Fruit fly (Drosophila melanogaster): Measurements from ENCODE around the gene CG9555.

CG9555 gene

dm6 chr2L:8998237-8998636, 6.7 kb downstream of the CG9555 start, which contains the start of gene Try29F:
Gene Try29F, plus strand, starts transcription at chr2L:8998537.
- no peak for TF ChIP-seq CG13775 (GFP tag; optimal IDR thresholded peaks at IDR 0.05)
- 0 out of 3 replicates have a peak, but pooled peaks have one; percentile 1 for TF ChIP-seq CG11456 (GFP tag; IDR thresholded peaks at IDR 0.05)
- no peak for TF ChIP-seq CG4730 (GFP tag; IDR thresholded peaks at IDR 0.05)
- TF ChIP-seq CG11247 (GFP tag; IDR thresholded peaks at IDR 0.05) = no peak
- TF ChIP-seq CG11695 (GFP tag; IDR thresholded peaks at IDR 0.05) = no peak

dm6 chr2L:9010267-9010666, 18.7 kb downstream of the CG9555 start, which contains the start of gene CG9568:
Gene CG9568, plus strand, starts transcription at chr2L:9010583.
- TF ChIP-seq CG12769 (tag; optimal IDR thresholded peaks at IDR 0.05) (peak; percentile 13), Six4 (GFP tag; optimal IDR thresholded peaks at IDR 0.05) (no peak), row (GFP tag; IDR thresholded peaks at IDR 0.05) (no peak), pum (GFP tag; optimal IDR thresholded peaks at IDR 0.05) (no peak), Aef1 (GFP tag; IDR thresholded peaks at IDR 0.05) (no peak), sug (tag; optimal IDR thresholded peaks at IDR 0.05) (peak; percentile 19), bbx (GFP tag; IDR thresholded peaks at IDR 0.05; ENCODE audit: partially characterized antibody) (no peak), cas (GFP tag; IDR thresholded peaks at IDR 0.05) (no peak), Fer2 (tag; optimal IDR thresholded peaks at IDR 0.05) (no peak), CG1832 (GFP tag; optimal IDR thresholded peaks at IDR 0.05) (no peak), Ptx1 (GFP tag; IDR thresholded peaks at IDR 0.05) (no peak), CG13894 (tag; optimal IDR thresholded peaks at IDR 0.05) (no peak), CG9215 (GFP tag; IDR thresholded peaks at IDR 0.05) (no peak), ap (GFP tag; IDR thresholded peaks at IDR 0.05) (no peak), Hsf (GFP tag; optimal IDR thresholded peaks at IDR 0.05) (no peak), D19B (GFP tag; optimal IDR thresholded peaks at IDR 0.05) (peak; percentile 22), CG12299 (tag; optimal IDR thresholded peaks at IDR 0.05) (no peak), Hmx (GFP tag; optimal IDR thresholded peaks at IDR 0.05) (no peak), CG8089 (GFP tag; optimal IDR thresholded peaks at IDR 0.05) (no peak), Med (GFP tag) (peak; percentile 53), cad (GFP tag; optimal IDR thresholded peaks at IDR 0.05) (no peak), exex (tag; optimal IDR thresholded peaks at IDR 0.05) (peak; percentile 49), sim (GFP tag; IDR thresholded peaks at IDR 0.05) (no peak), fd64A (GFP tag; optimal IDR thresholded peaks at IDR 0.05) (peak; percentile 7), twi (tag; optimal IDR thresholded peaks at IDR 0.05) (no peak), PHDP (tag; optimal IDR thresholded peaks at IDR 0.05) (peak; percentile 2), HLH3B (GFP tag; IDR thresholded peaks at IDR 0.05) (no peak), Pdp1 (GFP tag; optimal IDR thresholded peaks at IDR 0.05) (peak in 1 of 2 experiments; percentile 38), tin (GFP tag; optimal IDR thresholded peaks at IDR 0.05) (no peak), CG6854 (GFP tag; optimal IDR thresholded peaks at IDR 0.05) (no peak), eve (GFP tag; optimal IDR thresholded peaks at IDR 0.05) (no peak), Adf1 (GFP tag; IDR thresholded peaks at IDR 0.05) (no peak), pb (GFP tag; optimal IDR thresholded peaks at IDR 0.05) (no peak), cato (GFP tag; optimal IDR thresholded peaks at IDR 0.05; ENCODE audit: borderline replicate concordance) (no peak), Myb (GFP tag; optimal IDR thresholded peaks at IDR 0.05) (no peak), jigr1 (GFP tag; IDR thresholded peaks at IDR 0.05) (no peak), slbo (GFP tag; IDR thresholded peaks at IDR 0.05) (no peak), CG10209 (GFP tag; optimal IDR thresholded peaks at IDR 0.05) (no peak), ham (GFP tag; IDR thresholded peaks at IDR 0.05) (no peak), CG8478 (optimal IDR thresholded peaks at IDR 0.05) (no peak), gsb (GFP tag; IDR thresholded peaks at IDR 0.05) (no peak), p53 (GFP tag; optimal IDR thresholded peaks at IDR 0.05) (no peak), ATbp (GFP tag; optimal IDR thresholded peaks at IDR 0.05) (peak; percentile 9), CG34376 (GFP tag; optimal IDR thresholded peaks at IDR 0.05) (peak; percentile 54), sima (GFP tag; optimal IDR thresholded peaks at IDR 0.05) (no peak), CG17568 (GFP tag; optimal IDR thresholded peaks at IDR 0.05) (peak; percentile 33), CG1792 (GFP tag; optimal IDR thresholded peaks at IDR 0.05) (no peak)

Measured in whole organism, embryonic.